Worm (Caenorhabditis elegans): ENCODE measurements around the gene spp-31.

The spp-31 gene

ce11 chrIV:1365771-1366170 is 40.6 kb upstream of the spp-31 start:
- TF ChIP-seq let-526 (GFP tag; IDR thresholded peaks at IDR 0.05) (no peak), nhr-90 (tag; optimal IDR thresholded peaks at IDR 0.05) (no peak), ZK185.1 (tag; optimal IDR thresholded peaks at IDR 0.05; ENCODE audit: poor library complexity, severe bottlenecking) (no peak), efl-1 (GFP tag; optimal IDR thresholded peaks at IDR 0.05) (no peak), dpff-1 (tag; optimal IDR thresholded peaks at IDR 0.05) (no peak), ztf-28 (GFP tag; IDR thresholded peaks at IDR 0.05) (no peak), rpc-1 (optimal IDR thresholded peaks at IDR 0.05) (peak; percentile 37), rpc-1 (tag; optimal IDR thresholded peaks at IDR 0.05) (peak; percentile 61), B0261.1 (tag; optimal IDR thresholded peaks at IDR 0.05) (peak; percentile 31), F49E8.2 (tag; optimal IDR thresholded peaks at IDR 0.05; ENCODE audit: insufficient read depth) (no peak), tbp1 (GFP tag; optimal IDR thresholded peaks at IDR 0.05) (peak; percentile 65)

ce11 chrIV:1367041-1367440 is 39.3 kb upstream of the spp-31 start:
- TF ChIP-seq fkh-3 (tag; optimal IDR thresholded peaks at IDR 0.05) (no peak), pbrm-1 (GFP tag; IDR thresholded peaks at IDR 0.05) (no peak), pha-4 (tag; optimal IDR thresholded peaks at IDR 0.05) (no peak), efl-1 (GFP tag; optimal IDR thresholded peaks at IDR 0.05) (no peak), F37B4.10 (GFP tag; IDR thresholded peaks at IDR 0.05) (no peak), ztf-28 (GFP tag; IDR thresholded peaks at IDR 0.05) (no peak), let-607 (tag; optimal IDR thresholded peaks at IDR 0.05) (no peak)

- no peak for TF ChIP-seq Y79H2A.3 (GFP tag; conservative IDR thresholded peaks at IDR 0.05)
- no peak for TF ChIP-seq snpc-1.1 (tag; optimal IDR thresholded peaks at IDR 0.05; ENCODE audit: insufficient read depth)
Observed at ce11 chrIV:1371300-1371699, 35.1 kb upstream of the spp-31 start.

- TF ChIP-seq nfyb-1 (GFP tag; IDR thresholded peaks at IDR 0.05) (no peak), unc-62 (GFP tag; optimal IDR thresholded peaks at IDR 0.05) (no peak), zfh-2 (GFP tag; conservative IDR thresholded peaks at IDR 0.05) (peak; percentile 75), ceh-79 (tag; optimal IDR thresholded peaks at IDR 0.05) (no peak), sea-2 (GFP tag; IDR thresholded peaks at IDR 0.05) (no peak), nhr-27 (tag; optimal IDR thresholded peaks at IDR 0.05) (no peak), ceh-58 (GFP tag; IDR thresholded peaks at IDR 0.05) (no peak)
Observed at ce11 chrIV:1375289-1375688, 31.1 kb upstream of the spp-31 start.

- TF ChIP-seq lin-40 (tag; optimal IDR thresholded peaks at IDR 0.05) (no peak), rcor-1 (GFP tag; IDR thresholded peaks at IDR 0.05) (no peak), ceh-91 (GFP tag; IDR thresholded peaks at IDR 0.05) (no peak), madf-6 (GFP tag; IDR thresholded peaks at IDR 0.05) (no peak), Y53G8AR.9 (GFP tag; conservative IDR thresholded peaks at IDR 0.05) (no peak), unc-130 (GFP tag; optimal IDR thresholded peaks at IDR 0.05) (no peak), dox-1 (GFP tag; IDR thresholded peaks at IDR 0.05) (peak; percentile 40; the same call in 1 of the 2 replicates), egrh-3 (GFP tag; IDR thresholded peaks at IDR 0.05) (peak; percentile 97), ceh-27 (GFP tag; optimal IDR thresholded peaks at IDR 0.05) (peak; percentile 4), zfh-2 (GFP tag; conservative IDR thresholded peaks at IDR 0.05) (peak; percentile 96), atf-7 (tag; optimal IDR thresholded peaks at IDR 0.05) (no peak), dpff-1 (tag; optimal IDR thresholded peaks at IDR 0.05) (no peak), mcd-1 (GFP tag; IDR thresholded peaks at IDR 0.05) (peak; percentile 46; the same call in 1 of the 2 replicates), F10E7.11 (tag; optimal IDR thresholded peaks at IDR 0.05) (no peak), ztf-26 (tag; optimal IDR thresholded peaks at IDR 0.05) (peak; percentile 3)
Observed at ce11 chrIV:1377699-1378098, 28.7 kb upstream of the spp-31 start.

Measured in whole organism, young adult.